Worm (Caenorhabditis elegans) whole organism, L1 larva: ENCODE measurements around the gene twk-8.

Source experiments
- C04F5.9 ChIP-seq: sonication (generic microtip); optimal IDR thresholded peaks from 2 replicates; lab custom pipeline; 2016; ENCODE audit warnings: missing genetic modification characterization, missing compliant biosample characterization
- F16B12.6 ChIP-seq: fragments of 150-350 bp; optimal IDR thresholded peaks from 2 replicates; lab custom pipeline; 2014; ENCODE audit warnings: missing biosample characterization, missing genetic modification characterization
- Y116A8C.19 ChIP-seq: sonication (generic microtip); optimal IDR thresholded peaks from 2 replicates; lab custom pipeline; 2016; ENCODE audit warnings: missing compliant biosample characterization, missing genetic modification characterization, borderline replicate concordance
- blmp-1 ChIP-seq: fragments of 150-350 bp; optimal IDR thresholded peaks from 2 replicates; lab custom pipeline; 2014; ENCODE audit warnings: missing biosample characterization, missing genetic modification characterization
- ceh-82 ChIP-seq, 3 experiments: fragments of 150-350 bp in 1 of 3; sonication (generic microtip) in 2 of 3; optimal IDR thresholded peaks; 2 replicates each; lab custom pipeline; 2014 to 2017; ENCODE audit warnings: missing biosample characterization in 3 of 3, missing genetic modification characterization in 3 of 3
- ceh-90 ChIP-seq: sonication (generic microtip); optimal IDR thresholded peaks from 2 replicates; lab custom pipeline; 2016; ENCODE audit warnings: missing genetic modification characterization, missing compliant biosample characterization
- dpl-1 ChIP-seq, 3 experiments: fragments of 150-350 bp in 2 of 3; sonication (generic microtip) in 1 of 3; optimal IDR thresholded peaks; 2 replicates each; lab custom pipeline; 2014 to 2017; ENCODE audit warnings: missing biosample characterization in 3 of 3, missing genetic modification characterization in 3 of 3, missing genetic modification reagents in 3 of 3
- efl-1 ChIP-seq, 4 experiments: fragments of 150-350 bp; optimal IDR thresholded peaks in 3 of 4; peaks in 1 of 4; 1 replicate in 1 of 4; 2 replicates in 3 of 4; lab custom pipeline; 2014; ENCODE audit warnings: missing biosample characterization in 2 of 4, missing genetic modification characterization in 2 of 4, missing genetic modification reagents in 2 of 4
- efl-3 ChIP-seq: fragments of 200-800 bp; sonication (Bioruptor generic); optimal IDR thresholded peaks from 2 replicates; lab custom pipeline; 2018; ENCODE audit warnings: mild to moderate bottlenecking, missing genetic modification characterization, missing compliant biosample characterization
- egl-13 ChIP-seq: sonication (generic microtip); optimal IDR thresholded peaks from 2 replicates; lab custom pipeline; 2016; ENCODE audit warnings: missing genotype, missing genetic modification reagents, missing genetic modification characterization, missing compliant biosample characterization
- elt-2 ChIP-seq: sonication (generic microtip); optimal IDR thresholded peaks from 2 replicates; lab custom pipeline; 2016; ENCODE audit warnings: missing genetic modification characterization, mild to moderate bottlenecking, inconsistent platforms, missing compliant biosample characterization, missing genetic modification reagents
- fkh-10 ChIP-seq: sonication (generic microtip); optimal IDR thresholded peaks from 2 replicates; lab custom pipeline; 2017; ENCODE audit warnings: missing biosample characterization, missing genetic modification reagents, missing genetic modification characterization
- fkh-4 ChIP-seq: sonication (generic microtip); optimal IDR thresholded peaks from 2 replicates; lab custom pipeline; 2016; ENCODE audit warnings: missing compliant biosample characterization, missing genetic modification characterization, borderline replicate concordance
- fkh-8 ChIP-seq: sonication (generic microtip); optimal IDR thresholded peaks from 2 replicates; lab custom pipeline; 2016; ENCODE audit warnings: mild to moderate bottlenecking, missing genetic modification characterization, missing compliant biosample characterization
- fos-1 ChIP-seq: fragments of 150-350 bp; optimal IDR thresholded peaks from 2 replicates; lab custom pipeline; 2014; ENCODE audit warnings: missing biosample characterization, missing genetic modification characterization
- hlh-17 ChIP-seq: fragments of 200-800 bp; sonication (Bioruptor generic); optimal IDR thresholded peaks from 2 replicates; lab custom pipeline; 2018; ENCODE audit warnings: missing genetic modification characterization, mild to moderate bottlenecking, missing compliant biosample characterization, moderate library complexity, borderline replicate concordance
- isw-1 ChIP-seq: fragments of 200-800 bp; sonication (Bioruptor generic); IDR thresholded peaks from 2 replicates; pipeline ENCODE4 v1.3.6; 2022; ENCODE audit warnings: missing genetic modification characterization, missing compliant biosample characterization
- jun-1 ChIP-seq: fragments of 150-350 bp; optimal IDR thresholded peaks from 2 replicates; lab custom pipeline; 2014; ENCODE audit warnings: missing biosample characterization, missing genetic modification reagents, missing genetic modification characterization
- lin-14 ChIP-seq: fragments of 200-800 bp; sonication (Bioruptor generic); optimal IDR thresholded peaks from 2 replicates; lab custom pipeline; 2018; ENCODE audit warnings: mild to moderate bottlenecking, missing genetic modification characterization, moderate library complexity, missing compliant biosample characterization
- lin-35 ChIP-seq, 2 experiments: fragments of 150-350 bp; optimal IDR thresholded peaks; 2 replicates each; lab custom pipeline; 2014; ENCODE audit warnings: missing biosample characterization in 2 of 2, missing genetic modification characterization in 2 of 2, missing genetic modification reagents in 2 of 2
- lsy-2 ChIP-seq, 2 experiments: fragments of 150-350 bp; optimal IDR thresholded peaks; 2 replicates each; lab custom pipeline; 2014; ENCODE audit warnings: missing biosample characterization in 2 of 2, missing genetic modification characterization in 2 of 2
- mep-1 ChIP-seq: fragments of 150-350 bp; optimal IDR thresholded peaks from 2 replicates; lab custom pipeline; 2014; ENCODE audit warnings: missing biosample characterization, missing genetic modification characterization
- nhr-12 ChIP-seq: sonication (generic microtip); optimal IDR thresholded peaks from 2 replicates; lab custom pipeline; 2017; ENCODE audit warnings: missing biosample characterization, missing genetic modification characterization
- nhr-47 ChIP-seq: sonication (generic microtip); optimal IDR thresholded peaks from 2 replicates; lab custom pipeline; 2016; ENCODE audit warnings: mild to moderate bottlenecking, missing genetic modification characterization, moderate library complexity, missing compliant biosample characterization
- nhr-71 ChIP-seq: sonication (generic microtip); optimal IDR thresholded peaks from 2 replicates; lab custom pipeline; 2016; ENCODE audit warnings: mild to moderate bottlenecking, missing genetic modification characterization, moderate library complexity, missing compliant biosample characterization
- nhr-76 ChIP-seq: sonication (generic microtip); optimal IDR thresholded peaks from 2 replicates; lab custom pipeline; 2017; ENCODE audit warnings: missing biosample characterization, missing genetic modification characterization
- nhr-77 ChIP-seq: fragments of 150-350 bp; optimal IDR thresholded peaks from 2 replicates; lab custom pipeline; 2014; ENCODE audit warnings: missing biosample characterization, missing genetic modification characterization
- nhr-84 ChIP-seq: sonication (generic microtip); optimal IDR thresholded peaks from 2 replicates; lab custom pipeline; 2017; ENCODE audit warnings: missing biosample characterization, missing genetic modification characterization
- pag-3 ChIP-seq: sonication (generic microtip); optimal IDR thresholded peaks from 2 replicates; lab custom pipeline; 2017; ENCODE audit warnings: missing genetic modification characterization, mild to moderate bottlenecking, missing compliant biosample characterization, antibody characterized with exemption, borderline replicate concordance; ENCODE audit not compliant: insufficient read depth
- pqm-1 ChIP-seq: sonication (generic microtip); optimal IDR thresholded peaks from 3 replicates; lab custom pipeline; 2017; ENCODE audit warnings: missing biosample characterization, missing genetic modification characterization
- snpc-4 ChIP-seq: fragments of 150-350 bp; optimal IDR thresholded peaks from 2 replicates; lab custom pipeline; 2014; ENCODE audit warnings: missing biosample characterization, missing genetic modification characterization
- sox-4 ChIP-seq: sonication (generic microtip); optimal IDR thresholded peaks from 2 replicates; lab custom pipeline; 2016; ENCODE audit warnings: missing genetic modification characterization, missing compliant biosample characterization
- sptf-1 ChIP-seq: fragments of 150-350 bp; optimal IDR thresholded peaks from 2 replicates; lab custom pipeline; 2014; ENCODE audit warnings: missing biosample characterization, missing genetic modification characterization
- swsn-7 ChIP-seq: sonication (generic microtip); optimal IDR thresholded peaks from 2 replicates; lab custom pipeline; 2016; ENCODE audit warnings: missing genetic modification characterization, missing compliant biosample characterization
- tlp-1 ChIP-seq: fragments of 150-350 bp; optimal IDR thresholded peaks from 2 replicates; lab custom pipeline; 2014; ENCODE audit warnings: missing biosample characterization, missing genetic modification characterization
- unc-130 ChIP-seq: fragments of 150-350 bp; optimal IDR thresholded peaks from 2 replicates; lab custom pipeline; 2017; ENCODE audit warnings: missing biosample characterization, missing genetic modification characterization, inconsistent platforms
- unc-86 ChIP-seq: sonication (generic microtip); optimal IDR thresholded peaks from 2 replicates; lab custom pipeline; 2016; ENCODE audit warnings: missing genetic modification characterization, missing compliant biosample characterization
- xbp-1 ChIP-seq: sonication (generic microtip); optimal IDR thresholded peaks from 2 replicates; lab custom pipeline; 2016; ENCODE audit warnings: missing genetic modification characterization, missing compliant biosample characterization
- zag-1 ChIP-seq: fragments of 150-350 bp; optimal IDR thresholded peaks from 2 replicates; lab custom pipeline; 2014; ENCODE audit warnings: missing biosample characterization, missing genetic modification characterization
- zip-4 ChIP-seq: fragments of 200-800 bp; sonication (Bioruptor generic); optimal IDR thresholded peaks from 2 replicates; lab custom pipeline; 2018; ENCODE audit warnings: mild to moderate bottlenecking, missing genetic modification characterization, moderate library complexity, missing compliant biosample characterization
- ztf-11 ChIP-seq, 2 experiments: sonication (generic microtip); optimal IDR thresholded peaks; 2 replicates each; lab custom pipeline; 2016 to 2017; ENCODE audit warnings: missing genetic modification characterization in 2 of 2, missing biosample characterization in 1 of 2, missing compliant biosample characterization in 1 of 2

twk-8 gene

ce11 chrIV:9082055-9082454 is at the start of gene twk-8:
Gene twk-8, plus strand, starts transcription at chrIV:9082355.
- TF ChIP-seq elt-2 (tag; lab: Kevin White, UChicago) (no peak), efl-3 (GFP tag; lab: Kevin White, UChicago) (no peak), sox-4 (no peak), nhr-12 (tag; lab: Kevin White, UChicago) (no peak), ceh-90 (no peak)

ce11 chrIV:9032550-9032949 is 49.6 kb upstream of the twk-8 start, which contains the start of gene C53D6.6:
Gene C53D6.6, minus strand, starts transcription at chrIV:9032667.
- TF ChIP-seq nhr-47 (tag; lab: Kevin White, UChicago) (no peak), hlh-17 (GFP tag; lab: Kevin White, UChicago) (no peak), Y116A8C.19 (no peak), pqm-1 (no peak), nhr-71 (tag; lab: Kevin White, UChicago) (no peak), zag-1 (tag; lab: Kevin White, UChicago) (no peak), dpl-1 (GFP tag; optimal IDR thresholded peaks at IDR 0.05; lab: Kevin White, UChicago) (peak in 1 of 3 experiments; percentile 2), tlp-1 (tag; lab: Kevin White, UChicago) (no peak), mep-1 (tag; lab: Kevin White, UChicago) (peak; percentile 50), unc-130 (tag; lab: Kevin White, UChicago) (no peak), lin-14 (no peak), efl-1 (optimal IDR thresholded peaks at IDR 0.05; lab: Kevin White, UChicago) (peak; percentile 5 to 17), efl-1 (GFP tag; optimal IDR thresholded peaks at IDR 0.05 in 1 of 2; lab: Kevin White, UChicago) (no peak), lin-35 (GFP tag; optimal IDR thresholded peaks at IDR 0.05; lab: Kevin White, UChicago) (no peak), isw-1 (no peak), nhr-77 (tag; lab: Kevin White, UChicago) (no peak), ceh-82 (tag; optimal IDR thresholded peaks at IDR 0.05; lab: Kevin White, UChicago) (no peak), blmp-1 (peak; percentile 71), nhr-76 (tag; lab: Kevin White, UChicago) (no peak), snpc-4 (tag; lab: Kevin White, UChicago) (no peak), fkh-8 (tag; lab: Kevin White, UChicago) (no peak), ztf-11 (tag; optimal IDR thresholded peaks at IDR 0.05; lab: Kevin White, UChicago) (no peak), zip-4 (GFP tag; lab: Kevin White, UChicago) (no peak), jun-1 (no peak), lsy-2 (tag; optimal IDR thresholded peaks at IDR 0.05; lab: Kevin White, UChicago) (no peak), fkh-10 (GFP tag; lab: Kevin White, UChicago) (no peak), swsn-7 (tag; lab: Kevin White, UChicago) (no peak), F16B12.6 (tag; lab: Kevin White, UChicago) (peak; percentile 4), fos-1 (tag; lab: Kevin White, UChicago) (no peak)

ce11 chrIV:9034340-9034739 is 47.8 kb upstream of the twk-8 start, which contains the start of gene C53D6.10:
Gene C53D6.10, minus strand, starts transcription at chrIV:9034440.
- TF ChIP-seq sptf-1 (tag; lab: Kevin White, UChicago) (no peak), fkh-4 (tag; lab: Kevin White, UChicago) (no peak), isw-1 (no peak), egl-13 (tag; lab: Kevin White, UChicago) (no peak), unc-86 (tag; lab: Kevin White, UChicago) (no peak), lin-35 (GFP tag; optimal IDR thresholded peaks at IDR 0.05; lab: Kevin White, UChicago) (no peak), C04F5.9 (no peak), nhr-84 (tag; lab: Kevin White, UChicago) (no peak), tlp-1 (tag; lab: Kevin White, UChicago) (no peak), ceh-82 (tag; optimal IDR thresholded peaks at IDR 0.05; lab: Kevin White, UChicago) (no peak), F16B12.6 (tag; lab: Kevin White, UChicago) (no peak), lsy-2 (tag; optimal IDR thresholded peaks at IDR 0.05; lab: Kevin White, UChicago) (no peak), nhr-76 (tag; lab: Kevin White, UChicago) (no peak), dpl-1 (GFP tag; optimal IDR thresholded peaks at IDR 0.05; lab: Kevin White, UChicago) (no peak), efl-1 (optimal IDR thresholded peaks at IDR 0.05; lab: Kevin White, UChicago) (no peak), efl-1 (GFP tag; optimal IDR thresholded peaks at IDR 0.05 in 1 of 2; lab: Kevin White, UChicago) (no peak), xbp-1 (tag; lab: Kevin White, UChicago) (no peak), pag-3 (tag; lab: Kevin White, UChicago) (no peak)
